Worm (Caenorhabditis elegans) whole organism, late embryonic: ENCODE data around the gene dnj-18.
A peak's percentile ranks its signal among the peaks of the same experiment; 100 is the strongest.

Experiments
- C08G9.2 ChIP-seq: sonication (generic microtip); optimal IDR thresholded peaks from 2 replicates; lab custom pipeline; 2016; ENCODE audit warnings: mild to moderate bottlenecking, missing genetic modification characterization, moderate library complexity, missing compliant biosample characterization
- F13H6.1 ChIP-seq: sonication (generic microtip); optimal IDR thresholded peaks from 2 replicates; lab custom pipeline; 2016; ENCODE audit warnings: missing genetic modification characterization, missing compliant biosample characterization
- K09A11.1 ChIP-seq: sonication (generic microtip); optimal IDR thresholded peaks from 2 replicates; lab custom pipeline; 2017; ENCODE audit warnings: antibody characterized with exemption, mild to moderate bottlenecking, missing genetic modification characterization, missing compliant biosample characterization; ENCODE audit not compliant: insufficient read depth
- T23F11.4 ChIP-seq: fragments of 200-800 bp; sonication (Bioruptor generic); optimal IDR thresholded peaks from 2 replicates; lab custom pipeline; 2018; ENCODE audit warnings: mild to moderate bottlenecking, missing genetic modification characterization, missing compliant biosample characterization
- Y22D7AL.16 ChIP-seq: sonication (generic microtip); optimal IDR thresholded peaks from 2 replicates; lab custom pipeline; 2016; ENCODE audit warnings: missing genetic modification characterization, missing compliant biosample characterization
- ama-1 ChIP-seq: fragments of 150-350 bp; optimal IDR thresholded peaks from 2 replicates; lab custom pipeline; 2014
- ceh-14 ChIP-seq: sonication (generic microtip); optimal IDR thresholded peaks from 2 replicates; lab custom pipeline; 2016; ENCODE audit warnings: missing genotype, missing genetic modification characterization, missing compliant biosample characterization
- ceh-18 ChIP-seq: sonication (generic microtip); optimal IDR thresholded peaks from 2 replicates; lab custom pipeline; 2016; ENCODE audit warnings: missing genetic modification characterization, missing compliant biosample characterization
- ceh-19 ChIP-seq: fragments of 200-800 bp; sonication (Bioruptor generic); optimal IDR thresholded peaks from 2 replicates; lab custom pipeline; 2018; ENCODE audit warnings: mild to moderate bottlenecking, missing genetic modification characterization, missing compliant biosample characterization
- ceh-2 ChIP-seq: sonication (generic microtip); optimal IDR thresholded peaks from 2 replicates; lab custom pipeline; 2016; ENCODE audit warnings: missing genotype, missing genetic modification characterization, missing compliant biosample characterization
- ceh-24 ChIP-seq: sonication (generic microtip); optimal IDR thresholded peaks from 2 replicates; lab custom pipeline; 2016; ENCODE audit warnings: mild to moderate bottlenecking, missing genetic modification characterization, missing compliant biosample characterization
- ceh-30 ChIP-seq: fragments of 150-350 bp; optimal IDR thresholded peaks from 2 replicates; lab custom pipeline; 2014; ENCODE audit warnings: missing biosample characterization, missing genetic modification characterization
- ceh-31 ChIP-seq: sonication (generic microtip); optimal IDR thresholded peaks from 2 replicates; lab custom pipeline; 2016; ENCODE audit warnings: missing genetic modification characterization, missing compliant biosample characterization
- ceh-34 ChIP-seq: sonication (generic microtip); optimal IDR thresholded peaks from 2 replicates; lab custom pipeline; 2016; ENCODE audit warnings: mild to moderate bottlenecking, missing genetic modification characterization, missing compliant biosample characterization
- ceh-48 ChIP-seq: sonication (generic microtip); optimal IDR thresholded peaks from 2 replicates; lab custom pipeline; 2016; ENCODE audit warnings: missing genetic modification characterization, inconsistent platforms, missing compliant biosample characterization
- che-1 ChIP-seq: sonication (generic microtip); optimal IDR thresholded peaks from 2 replicates; lab custom pipeline; 2016; ENCODE audit warnings: mild to moderate bottlenecking, missing genetic modification characterization, missing compliant biosample characterization
- dve-1 ChIP-seq: sonication (generic microtip); optimal IDR thresholded peaks from 2 replicates; lab custom pipeline; 2017; ENCODE audit warnings: antibody characterized with exemption, mild to moderate bottlenecking, missing genetic modification characterization, missing compliant biosample characterization
- elt-2 ChIP-seq: sonication (generic microtip); optimal IDR thresholded peaks from 2 replicates; lab custom pipeline; 2016; ENCODE audit warnings: missing genetic modification reagents, missing genetic modification characterization, missing compliant biosample characterization
- ets-4 ChIP-seq: sonication (generic microtip); optimal IDR thresholded peaks from 2 replicates; lab custom pipeline; 2016; ENCODE audit warnings: missing genetic modification characterization, missing compliant biosample characterization
- eyg-1 ChIP-seq: sonication (generic microtip); optimal IDR thresholded peaks from 2 replicates; lab custom pipeline; 2016; ENCODE audit warnings: missing genotype, missing genetic modification characterization, missing compliant biosample characterization
- fax-1 ChIP-seq: sonication (generic microtip); optimal IDR thresholded peaks from 2 replicates; lab custom pipeline; 2016; ENCODE audit warnings: missing genotype, missing genetic modification characterization, missing compliant biosample characterization
- fkh-6 ChIP-seq: sonication (generic microtip); optimal IDR thresholded peaks from 2 replicates; lab custom pipeline; 2016; ENCODE audit warnings: missing genetic modification characterization, missing compliant biosample characterization
- gmeb-2 ChIP-seq: sonication (generic microtip); optimal IDR thresholded peaks from 2 replicates; lab custom pipeline; 2016; ENCODE audit warnings: missing genetic modification characterization, inconsistent platforms, missing compliant biosample characterization
- hlh-15 ChIP-seq: sonication (generic microtip); optimal IDR thresholded peaks from 2 replicates; lab custom pipeline; 2016; ENCODE audit warnings: missing genetic modification characterization, missing compliant biosample characterization
- hlh-30 ChIP-seq: sonication (generic microtip); optimal IDR thresholded peaks from 2 replicates; lab custom pipeline; 2017; ENCODE audit warnings: antibody characterized with exemption, missing genetic modification characterization, missing compliant biosample characterization; ENCODE audit not compliant: insufficient read depth
- hlh-6 ChIP-seq: sonication (generic microtip); optimal IDR thresholded peaks from 2 replicates; lab custom pipeline; 2016; ENCODE audit warnings: missing genotype, missing genetic modification characterization, missing compliant biosample characterization
- hlh-8 ChIP-seq: sonication (generic microtip); optimal IDR thresholded peaks from 2 replicates; lab custom pipeline; 2016; ENCODE audit warnings: missing genotype, missing genetic modification characterization, missing compliant biosample characterization
- madf-2 ChIP-seq: sonication (generic microtip); optimal IDR thresholded peaks from 2 replicates; lab custom pipeline; 2017; ENCODE audit warnings: missing genetic modification characterization, missing compliant biosample characterization
- nfya-1 ChIP-seq: sonication (generic microtip); optimal IDR thresholded peaks from 2 replicates; lab custom pipeline; 2017; ENCODE audit warnings: missing genetic modification characterization, mild to moderate bottlenecking, missing compliant biosample characterization, antibody characterized with exemption, moderate library complexity
- nhr-11 ChIP-seq: fragments of 150-350 bp; optimal IDR thresholded peaks from 2 replicates; lab custom pipeline; 2014; ENCODE audit warnings: missing biosample characterization, missing genetic modification characterization
- nhr-232 ChIP-seq: sonication (generic microtip); optimal IDR thresholded peaks from 2 replicates; lab custom pipeline; 2016; ENCODE audit warnings: missing genetic modification characterization, missing compliant biosample characterization
- npax-4 ChIP-seq: sonication (generic microtip); optimal IDR thresholded peaks from 2 replicates; lab custom pipeline; 2016; ENCODE audit warnings: missing genetic modification characterization, missing compliant biosample characterization
- pag-3 ChIP-seq: sonication (generic microtip); optimal IDR thresholded peaks from 2 replicates; lab custom pipeline; 2016; ENCODE audit warnings: missing compliant biosample characterization, missing genetic modification characterization, borderline replicate concordance
- pat-9 ChIP-seq: fragments of 200-800 bp; sonication (Bioruptor generic); optimal IDR thresholded peaks from 2 replicates; lab custom pipeline; 2018; ENCODE audit warnings: mild to moderate bottlenecking, missing genetic modification characterization, moderate library complexity, missing compliant biosample characterization
- pax-1 ChIP-seq: fragments of 150-350 bp; optimal IDR thresholded peaks from 2 replicates; lab custom pipeline; 2014; ENCODE audit warnings: missing biosample characterization, missing genetic modification characterization
- pha-2 ChIP-seq: sonication (generic microtip); optimal IDR thresholded peaks from 2 replicates; lab custom pipeline; 2017; ENCODE audit warnings: mild to moderate bottlenecking, missing genetic modification characterization, missing compliant biosample characterization
- pqm-1 ChIP-seq: sonication (generic microtip); optimal IDR thresholded peaks from 2 replicates; lab custom pipeline; 2016; ENCODE audit warnings: missing genetic modification characterization, missing compliant biosample characterization
- pros-1 ChIP-seq: fragments of 150-350 bp; optimal IDR thresholded peaks from 2 replicates; lab custom pipeline; 2014; ENCODE audit warnings: missing biosample characterization, missing genetic modification reagents, missing genetic modification characterization
- ref-2 ChIP-seq: sonication (generic microtip); optimal IDR thresholded peaks from 2 replicates; lab custom pipeline; 2016; ENCODE audit warnings: missing genetic modification characterization, missing compliant biosample characterization
- rnt-1 ChIP-seq: sonication (generic microtip); optimal IDR thresholded peaks from 2 replicates; lab custom pipeline; 2016; ENCODE audit warnings: missing genetic modification characterization, missing compliant biosample characterization
- sox-4 ChIP-seq: sonication (generic microtip); optimal IDR thresholded peaks from 2 replicates; lab custom pipeline; 2017; ENCODE audit warnings: mild to moderate bottlenecking, missing genetic modification characterization, inconsistent platforms, missing compliant biosample characterization
- syd-9 ChIP-seq: sonication (generic microtip); optimal IDR thresholded peaks from 2 replicates; lab custom pipeline; 2016; ENCODE audit warnings: mild to moderate bottlenecking, missing genetic modification characterization, moderate library complexity, missing compliant biosample characterization
- tbx-2 ChIP-seq: sonication (generic microtip); optimal IDR thresholded peaks from 2 replicates; lab custom pipeline; 2016; ENCODE audit warnings: missing genetic modification characterization, missing compliant biosample characterization
- tbx-7 ChIP-seq: sonication (generic microtip); optimal IDR thresholded peaks from 2 replicates; lab custom pipeline; 2016; ENCODE audit warnings: missing genotype, missing genetic modification characterization, missing compliant biosample characterization
- unc-42 ChIP-seq: sonication (generic microtip); optimal IDR thresholded peaks from 2 replicates; lab custom pipeline; 2016; ENCODE audit warnings: missing genotype, missing genetic modification characterization, missing compliant biosample characterization
- unc-55 ChIP-seq: sonication (generic microtip); optimal IDR thresholded peaks from 2 replicates; lab custom pipeline; 2017; ENCODE audit warnings: missing biosample characterization, missing genetic modification reagents, missing genetic modification characterization
- unc-86 ChIP-seq: sonication (generic microtip); optimal IDR thresholded peaks from 2 replicates; lab custom pipeline; 2016; ENCODE audit warnings: missing genetic modification characterization, missing compliant biosample characterization
- zip-5 ChIP-seq: sonication (generic microtip); optimal IDR thresholded peaks from 2 replicates; lab custom pipeline; 2016; ENCODE audit warnings: missing genetic modification characterization, missing compliant biosample characterization
- ztf-16 ChIP-seq: sonication (generic microtip); optimal IDR thresholded peaks from 2 replicates; lab custom pipeline; 2017; ENCODE audit warnings: missing genetic modification characterization, missing compliant biosample characterization

The dnj-18 gene

DNA sequence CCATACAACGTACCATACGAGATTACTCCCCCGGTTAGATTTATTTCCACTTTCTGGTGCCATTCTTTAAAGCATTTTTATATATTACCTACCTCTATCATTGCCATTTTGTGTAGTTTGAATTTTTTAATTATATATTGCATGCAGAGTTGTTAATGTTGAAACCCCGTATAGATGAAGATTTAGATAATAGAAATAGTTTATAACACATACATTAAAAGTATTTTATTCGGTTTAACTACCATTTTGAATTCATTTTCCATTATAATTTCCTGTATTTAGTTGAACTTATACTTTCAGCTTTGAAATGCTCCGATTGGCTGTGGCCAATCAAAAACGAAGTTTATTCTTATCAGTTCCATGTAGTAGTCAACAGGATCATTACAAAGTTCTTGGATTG lies at the start of gene dnj-18:
TSS of gene dnj-18 (plus strand) at position 301 of the 400 bp plus-strand sequence.
- TF ChIP-seq ceh-19: no peak
- TF ChIP-seq syd-9 (tag; lab: Kevin White, UChicago): no peak
- TF ChIP-seq T23F11.4 (GFP tag; lab: Kevin White, UChicago): no peak
- TF ChIP-seq ztf-16 (tag; lab: Kevin White, UChicago): no peak
- TF ChIP-seq pax-1 (tag; lab: Kevin White, UChicago): no peak
- TF ChIP-seq ceh-24 (tag; lab: Kevin White, UChicago): no peak
- TF ChIP-seq eyg-1: no peak
- no peak for TF ChIP-seq Y22D7AL.16 (tag; lab: Kevin White, UChicago)
- no peak for TF ChIP-seq unc-55 (GFP tag; lab: Kevin White, UChicago)
- no peak for TF ChIP-seq pat-9 (tag; lab: Kevin White, UChicago)
- no peak for TF ChIP-seq unc-86 (tag; lab: Kevin White, UChicago)
- no peak for TF ChIP-seq ets-4 (tag; lab: Kevin White, UChicago)
- TF ChIP-seq pros-1 (tag; lab: Kevin White, UChicago): no peak
- no peak for TF ChIP-seq ceh-18 (tag; lab: Kevin White, UChicago)
- no peak for TF ChIP-seq ceh-30 (tag; lab: Kevin White, UChicago)
- no peak for TF ChIP-seq fax-1 (tag; lab: Kevin White, UChicago)
- TF ChIP-seq pag-3 (tag; lab: Kevin White, UChicago): no peak
- no peak for TF ChIP-seq C08G9.2 (tag; lab: Kevin White, UChicago)
- TF ChIP-seq elt-2 (tag; lab: Kevin White, UChicago): no peak
- no peak for TF ChIP-seq che-1 (tag; lab: Kevin White, UChicago)
- TF ChIP-seq, all 69 proteins: peak for 0

DNA sequence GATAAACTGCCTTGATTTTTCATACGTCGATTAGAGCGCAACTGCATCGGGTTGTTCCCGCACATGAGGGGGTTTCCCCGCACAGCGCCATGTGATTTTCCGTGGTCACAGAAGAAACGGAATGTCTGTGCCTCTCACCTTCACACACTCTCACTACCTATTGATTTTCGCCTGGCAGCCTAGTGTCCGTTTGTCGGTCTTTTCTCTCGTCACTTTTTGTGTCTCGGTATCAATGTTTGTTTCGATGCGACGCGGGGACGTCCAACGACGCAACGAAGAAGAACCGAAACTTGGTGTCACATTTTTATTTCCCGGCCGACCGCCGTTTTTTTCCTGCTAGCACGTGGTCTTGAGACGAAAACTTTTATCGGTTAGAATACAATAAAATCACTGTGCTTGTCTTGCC lies 48.6 kb upstream of the dnj-18 start:
- TF ChIP-seq tbx-7 (tag; lab: Kevin White, UChicago) (no peak), elt-2 (tag; lab: Kevin White, UChicago) (peak; percentile 76), madf-2 (tag; lab: Kevin White, UChicago) (peak; percentile 37), ama-1 (lab: Kevin White, UChicago) (no peak), syd-9 (tag; lab: Kevin White, UChicago) (no peak), tbx-2 (tag; lab: Kevin White, UChicago) (peak; percentile 91), nhr-232 (tag; lab: Kevin White, UChicago) (no peak), ets-4 (tag; lab: Kevin White, UChicago) (peak; percentile 93), unc-55 (GFP tag; lab: Kevin White, UChicago) (peak; percentile 92), ref-2 (tag; lab: Kevin White, UChicago) (peak; percentile 86), K09A11.1 (tag; lab: Kevin White, UChicago) (peak; percentile 43), ceh-48 (tag; lab: Kevin White, UChicago) (peak; percentile 96), dve-1 (tag; lab: Kevin White, UChicago) (peak; percentile 80), ceh-14 (tag; lab: Kevin White, UChicago) (peak; percentile 32), pax-1 (tag; lab: Kevin White, UChicago) (peak; percentile 53), npax-4 (tag; lab: Kevin White, UChicago) (no peak), ceh-31 (tag; lab: Kevin White, UChicago) (peak; percentile 83), ceh-19 (peak; percentile 7), ceh-18 (tag; lab: Kevin White, UChicago) (peak; percentile 96), che-1 (tag; lab: Kevin White, UChicago) (peak; percentile 7), unc-86 (tag; lab: Kevin White, UChicago) (peak; percentile 2), nhr-11 (no peak), pat-9 (tag; lab: Kevin White, UChicago) (peak; percentile 24), zip-5 (tag; lab: Kevin White, UChicago) (no peak), unc-42 (tag; lab: Kevin White, UChicago) (peak; percentile 65), hlh-6 (tag; lab: Kevin White, UChicago) (no peak), pqm-1 (tag; lab: Kevin White, UChicago) (peak; percentile 87), gmeb-2 (tag; lab: Kevin White, UChicago) (no peak), nfya-1 (tag; lab: Kevin White, UChicago) (peak; percentile 79), hlh-15 (tag; lab: Kevin White, UChicago) (no peak), pros-1 (tag; lab: Kevin White, UChicago) (peak; percentile 40), ceh-2 (peak; percentile 63), hlh-8 (tag; lab: Kevin White, UChicago) (peak; percentile 63), fkh-6 (no peak), F13H6.1 (peak; percentile 85), pag-3 (tag; lab: Kevin White, UChicago) (no peak), pha-2 (no peak), T23F11.4 (GFP tag; lab: Kevin White, UChicago) (peak; percentile 65), sox-4 (tag; lab: Kevin White, UChicago) (no peak), ceh-34 (tag; lab: Kevin White, UChicago) (peak; percentile 83), ceh-24 (tag; lab: Kevin White, UChicago) (no peak), rnt-1 (tag; lab: Kevin White, UChicago) (peak; percentile 86), hlh-30 (tag; lab: Kevin White, UChicago) (peak; percentile 99)
